Fruit fly (Drosophila melanogaster) whole organism, prepupa: Measurements from ENCODE around the gene numb.
A peak's percentile ranks its signal among the peaks of the same experiment; 100 is the strongest.

Source experiments
- CG10631 ChIP-seq: fragments of 200-800 bp; sonication (Bioruptor generic); optimal IDR thresholded peaks from 2 replicates; lab custom pipeline; 2016; ENCODE audit warnings: missing biosample characterization, missing genetic modification characterization
- CG11294 ChIP-seq: fragments of 200-800 bp; sonication (Bioruptor generic); IDR thresholded peaks from 2 replicates; pipeline ENCODE4 v1.3.6; 2022; ENCODE audit warnings: missing biosample characterization, missing genetic modification characterization
- CG3032 ChIP-seq: fragments of 200-800 bp; optimal IDR thresholded peaks from 2 replicates; lab custom pipeline; 2019; ENCODE audit warnings: missing biosample characterization, mild to moderate bottlenecking, missing genetic modification characterization, moderate library complexity
- CG7368 ChIP-seq: fragments of 200-800 bp; sonication (Bioruptor generic); optimal IDR thresholded peaks from 3 replicates; lab custom pipeline; 2016; ENCODE audit warnings: missing biosample characterization, missing genetic modification characterization
- Hr39 ChIP-seq: fragments of 200-800 bp; sonication (Bioruptor generic); optimal IDR thresholded peaks from 2 replicates; lab custom pipeline; 2016; ENCODE audit warnings: missing biosample characterization, missing genetic modification characterization
- Lpt ChIP-seq: fragments of 200-800 bp; sonication (Bioruptor generic); optimal IDR thresholded peaks from 3 replicates; lab custom pipeline; 2016; ENCODE audit warnings: missing biosample characterization, missing genetic modification characterization
- Sox15 ChIP-seq: fragments of 200-800 bp; sonication (Bioruptor generic); optimal IDR thresholded peaks from 3 replicates; lab custom pipeline; 2016; ENCODE audit warnings: missing biosample characterization, missing genetic modification characterization
- lz ChIP-seq: fragments of 200-800 bp; sonication (Bioruptor generic); optimal IDR thresholded peaks from 3 replicates; lab custom pipeline; 2016; ENCODE audit warnings: missing biosample characterization, missing genetic modification characterization
- spab ChIP-seq: fragments of 200-800 bp; sonication (Bioruptor generic); optimal IDR thresholded peaks from 2 replicates; lab custom pipeline; 2017; ENCODE audit warnings: missing biosample characterization, mild to moderate bottlenecking, missing genetic modification characterization, missing genetic modification reagents
- svp ChIP-seq: fragments of 200-800 bp; sonication (Bioruptor generic); peaks from one replicate; lab custom pipeline; 2016; ENCODE audit warnings: missing biosample characterization, missing genetic modification characterization

DNA sequence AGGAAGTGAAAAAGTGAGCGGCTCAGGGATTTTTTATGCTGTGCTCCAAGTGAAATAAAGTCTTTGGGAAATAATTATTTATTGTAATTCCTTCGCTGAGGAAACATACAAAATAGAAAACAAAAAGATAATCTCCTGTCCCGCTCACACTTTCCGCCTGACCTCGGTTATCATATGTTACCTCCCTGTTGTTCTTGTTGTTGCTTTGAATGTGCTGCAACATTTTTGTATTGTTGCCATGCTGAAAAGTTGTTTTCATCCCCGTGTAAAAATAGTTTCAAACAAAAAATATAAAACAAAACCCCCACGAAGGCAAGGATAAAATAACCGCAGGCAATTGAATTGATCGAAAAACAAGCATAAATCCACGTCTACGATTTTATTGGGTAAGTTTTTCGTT is 58.6 kb downstream of the numb start:
- TF ChIP-seq lz (GFP tag; lab: Kevin White, UChicago) (no peak), CG7368 (GFP tag; lab: Kevin White, UChicago) (no peak), CG11294 (GFP tag; lab: Robert Waterston, UW) (no peak), Lpt (GFP tag; lab: Kevin White, UChicago) (no peak), Sox15 (GFP tag; lab: Kevin White, UChicago) (no peak), Hr39 (GFP tag; lab: Kevin White, UChicago) (no peak), spab (GFP tag; lab: Kevin White, UChicago) (no peak), CG10631 (GFP tag; lab: Kevin White, UChicago) (no peak), svp (GFP tag; lab: Kevin White, UChicago) (peak; percentile 79), CG3032 (tag; lab: Kevin White, UChicago) (no peak)
